Fruit fly (Drosophila melanogaster) whole organism, prepupa: ENCODE results near the gene Mms19.

ENCODE experiments used
- CG16779 ChIP-seq: fragments of 200-800 bp; sonication (Bioruptor generic); optimal IDR thresholded peaks from 3 replicates; lab custom pipeline; 2017; ENCODE audit warnings: missing biosample characterization, mild to moderate bottlenecking, missing genetic modification characterization
- CG32006 ChIP-seq: fragments of 200-800 bp; sonication (Bioruptor generic); optimal IDR thresholded peaks from 3 replicates; lab custom pipeline; 2017; ENCODE audit warnings: missing biosample characterization, mild to moderate bottlenecking, missing genetic modification characterization
- CG3919 ChIP-seq: fragments of 200-800 bp; sonication (Bioruptor generic); optimal IDR thresholded peaks from 3 replicates; lab custom pipeline; 2016; ENCODE audit warnings: missing biosample characterization, missing genetic modification characterization
- OdsH ChIP-seq: fragments of 200-800 bp; sonication (Bioruptor generic); optimal IDR thresholded peaks from 3 replicates; lab custom pipeline; 2016; ENCODE audit warnings: missing biosample characterization, missing genetic modification characterization
- Sox15 ChIP-seq: fragments of 200-800 bp; sonication (Bioruptor generic); optimal IDR thresholded peaks from 3 replicates; lab custom pipeline; 2016; ENCODE audit warnings: missing biosample characterization, missing genetic modification characterization
- achi ChIP-seq: fragments of 200-800 bp; sonication (Bioruptor generic); optimal IDR thresholded peaks from 3 replicates; lab custom pipeline; 2016; ENCODE audit warnings: missing biosample characterization, missing genetic modification characterization
- dac ChIP-seq: fragments of 200-800 bp; sonication (Bioruptor generic); optimal IDR thresholded peaks from 2 replicates; lab custom pipeline; 2017; ENCODE audit warnings: missing biosample characterization, mild to moderate bottlenecking, missing genetic modification characterization
- dsx ChIP-seq: fragments of 200-800 bp; optimal IDR thresholded peaks from 3 replicates; lab custom pipeline; 2019; ENCODE audit warnings: missing biosample characterization, mild to moderate bottlenecking, missing genetic modification characterization, moderate library complexity; ENCODE audit not compliant: poor library complexity, severe bottlenecking
- eg ChIP-seq: fragments of 200-800 bp; sonication (Bioruptor generic); IDR thresholded peaks from 3 replicates; pipeline ENCODE4 v1.3.6; 2022; ENCODE audit warnings: missing biosample characterization, missing genetic modification characterization
- net ChIP-seq: fragments of 200-800 bp; sonication (Bioruptor generic); optimal IDR thresholded peaks from 3 replicates; lab custom pipeline; 2016; ENCODE audit warnings: missing biosample characterization, missing genetic modification characterization
- salr ChIP-seq, 2 experiments: fragments of 200-800 bp; sonication (Bioruptor generic); optimal IDR thresholded peaks; 3 replicates each; lab custom pipeline; 2016 to 2018; ENCODE audit warnings: missing biosample characterization in 2 of 2, missing genetic modification characterization in 2 of 2, mild to moderate bottlenecking in 1 of 2
- vri ChIP-seq: fragments of 200-800 bp; sonication (Bioruptor generic); optimal IDR thresholded peaks from 3 replicates; lab custom pipeline; 2016; ENCODE audit warnings: missing biosample characterization, mild to moderate bottlenecking, missing genetic modification characterization

- TF ChIP-seq vri (GFP tag; lab: Kevin White, UChicago): no peak
- no peak for TF ChIP-seq CG16779 (tag; lab: Kevin White, UChicago)
- peak; percentile 67 for TF ChIP-seq dac (GFP tag; lab: Kevin White, UChicago)
- TF ChIP-seq dsx (GFP tag; lab: Kevin White, UChicago): no peak
- TF ChIP-seq salr (GFP tag; optimal IDR thresholded peaks at IDR 0.05; lab: Kevin White, UChicago): peak in 1 of 2 experiments; percentile 3
- no peak for TF ChIP-seq CG32006 (GFP tag; lab: Kevin White, UChicago)
- TF ChIP-seq OdsH (GFP tag; lab: Kevin White, UChicago): no peak
- TF ChIP-seq Sox15 (GFP tag; lab: Kevin White, UChicago): no peak
- TF ChIP-seq eg (GFP tag; lab: Robert Waterston, UW): no peak; the same call in 1 of the 3 replicates
- TF ChIP-seq net (GFP tag; lab: Kevin White, UChicago): no peak
- no peak for TF ChIP-seq achi
- no peak for TF ChIP-seq CG3919 (GFP tag; lab: Kevin White, UChicago)
Measured at dm6 chr3R:5223135-5223534, 9.2 kb upstream of the Mms19 start, which contains the start of gene CG2604.
